Fruit fly (Drosophila melanogaster): ENCODE measurements around the gene Ocho.

Gene Ocho

dm6 chr3L:15013957-15014692 is 39.5 kb downstream of the Ocho start, which contains the start of gene Reck (continued):
- peak; percentile 89 for TF ChIP-seq CG2712 (tag; optimal IDR thresholded peaks at IDR 0.05)
- TF ChIP-seq MTF-1 (GFP tag; optimal IDR thresholded peaks at IDR 0.05; ENCODE audit: borderline replicate concordance) = peak; percentile 77
- peak; percentile 75 for TF ChIP-seq CG10366 (GFP tag; IDR thresholded peaks at IDR 0.05)
- TF ChIP-seq unc-4 (GFP tag; IDR thresholded peaks at IDR 0.05; ENCODE audit: partially characterized antibody) = no peak
- peak; percentile 82 for TF ChIP-seq nmo (GFP tag; optimal IDR thresholded peaks at IDR 0.05)
- TF ChIP-seq ranshi (GFP tag; IDR thresholded peaks at IDR 0.05) = peak; percentile 83
- peak; percentile 39 for TF ChIP-seq Abd-B (GFP tag; optimal IDR thresholded peaks at IDR 0.05)
- TF ChIP-seq Lhr (GFP tag; optimal IDR thresholded peaks at IDR 0.05) = no peak
- TF ChIP-seq CG18011 (GFP tag; optimal IDR thresholded peaks at IDR 0.05) = peak; percentile 56
- no peak for TF ChIP-seq cad (GFP tag; optimal IDR thresholded peaks at IDR 0.05)
- TF ChIP-seq B-H2 (GFP tag; optimal IDR thresholded peaks at IDR 0.05) = no peak
- no peak for TF ChIP-seq pros (GFP tag; optimal IDR thresholded peaks at IDR 0.05)
- TF ChIP-seq CG7372 (GFP tag; IDR thresholded peaks at IDR 0.05) = peak; percentile 59
- TF ChIP-seq CG9727 (GFP tag; optimal IDR thresholded peaks at IDR 0.05) = peak; percentile 87
- TF ChIP-seq stwl (tag; optimal IDR thresholded peaks at IDR 0.05) = peak; percentile 43
- peak; percentile 59 for TF ChIP-seq Deaf1 (tag; optimal IDR thresholded peaks at IDR 0.05)
- TF ChIP-seq gcm2 (GFP tag; optimal IDR thresholded peaks at IDR 0.05) = peak; percentile 12
- TF ChIP-seq CG9817 (tag; optimal IDR thresholded peaks at IDR 0.05) = peak; percentile 58
- TF ChIP-seq odd (GFP tag; optimal IDR thresholded peaks at IDR 0.05) = peak; percentile 70
- TF ChIP-seq sens-2 (GFP tag; IDR thresholded peaks at IDR 0.05) = peak; percentile 85
- TF ChIP-seq CG9215 (GFP tag; IDR thresholded peaks at IDR 0.05) = no peak
- TF ChIP-seq Rfx (GFP tag; IDR thresholded peaks at IDR 0.05) = peak; percentile 76
- TF ChIP-seq pita (GFP tag; optimal IDR thresholded peaks at IDR 0.05) = peak; percentile 67
- peak; percentile 15 for TF ChIP-seq maf-S (GFP tag; optimal IDR thresholded peaks at IDR 0.05)
- peak; percentile 73; the same call in 1 of the 2 replicates for TF ChIP-seq ara (GFP tag; IDR thresholded peaks at IDR 0.05)
- TF ChIP-seq Gsc (GFP tag; IDR thresholded peaks at IDR 0.05) = no peak
- TF ChIP-seq esg (GFP tag; conservative IDR thresholded peaks at IDR 0.05) = peak; percentile 76
- no peak for TF ChIP-seq chinmo (GFP tag; IDR thresholded peaks at IDR 0.05; ENCODE audit: partially characterized antibody)
- TF ChIP-seq CG8290 (GFP tag; optimal IDR thresholded peaks at IDR 0.05) = peak; percentile 6
- TF ChIP-seq CG8290 (tag; optimal IDR thresholded peaks at IDR 0.05) = peak in 1 of 2 experiments; percentile 49
- TF ChIP-seq CG1792 (GFP tag; optimal IDR thresholded peaks at IDR 0.05) = peak; percentile 3
- TF ChIP-seq CG34422 (GFP tag; IDR thresholded peaks at IDR 0.05) = peak; percentile 78
- no peak for TF ChIP-seq Sry-β (GFP tag; optimal IDR thresholded peaks at IDR 0.05)
- TF ChIP-seq eve (GFP tag; optimal IDR thresholded peaks at IDR 0.05) = peak in 1 of 2 experiments; percentile 15
- peak; percentile 77 for TF ChIP-seq CG17361 (GFP tag; IDR thresholded peaks at IDR 0.05)
- peak; percentile 92 for TF ChIP-seq chm (GFP tag; IDR thresholded peaks at IDR 0.05)
- peak; percentile 83 for TF ChIP-seq CG11695 (GFP tag; IDR thresholded peaks at IDR 0.05)
- TF ChIP-seq CHES-1-like (GFP tag; optimal IDR thresholded peaks at IDR 0.05) = no peak
- TF ChIP-seq onecut (GFP tag; IDR thresholded peaks at IDR 0.05) = peak; percentile 78
- peak; percentile 70 for TF ChIP-seq Hsf (GFP tag; optimal IDR thresholded peaks at IDR 0.05)
- peak; percentile 79 for TF ChIP-seq row (GFP tag; IDR thresholded peaks at IDR 0.05)
- peak; percentile 89 for TF ChIP-seq CG8924 (tag; optimal IDR thresholded peaks at IDR 0.05)
- peak; percentile 73 for TF ChIP-seq nau (GFP tag; optimal IDR thresholded peaks at IDR 0.05)
- peak; percentile 88 for TF ChIP-seq gsb-n (tag; optimal IDR thresholded peaks at IDR 0.05)
- TF ChIP-seq CG11247 (GFP tag; IDR thresholded peaks at IDR 0.05) = peak; percentile 73
- peak; percentile 50 for TF ChIP-seq CG17802 (tag; optimal IDR thresholded peaks at IDR 0.05)
- TF ChIP-seq pfk (GFP tag; optimal IDR thresholded peaks at IDR 0.05) = no peak
- no peak for TF ChIP-seq Dfd (GFP tag; optimal IDR thresholded peaks at IDR 0.05)
- peak; percentile 71 for TF ChIP-seq lilli (GFP tag; optimal IDR thresholded peaks at IDR 0.05)
- no peak for TF ChIP-seq CG11398 (GFP tag; optimal IDR thresholded peaks at IDR 0.05)
